Fruit fly (Drosophila melanogaster) whole organism, wandering third instar larva: Measurements from ENCODE around the gene CCAP-R.

ENCODE experiments used
- Abd-B ChIP-seq: fragments of >200 bp; optimal IDR thresholded peaks from 2 replicates; lab custom pipeline; 2017; ENCODE audit warnings: missing biosample characterization, missing genetic modification characterization
- CG32264 ChIP-seq: fragments of 200-800 bp; sonication (Bioruptor generic); optimal IDR thresholded peaks from 2 replicates; lab custom pipeline; 2016; ENCODE audit warnings: missing biosample characterization, missing genetic modification characterization
- CG9705 ChIP-seq: fragments of 200-800 bp; sonication (Bioruptor generic); optimal IDR thresholded peaks from 2 replicates; lab custom pipeline; 2018; ENCODE audit warnings: missing biosample characterization, mild to moderate bottlenecking, missing genetic modification characterization
- CrebA ChIP-seq: fragments of 200-800 bp; sonication (Bioruptor generic); optimal IDR thresholded peaks from 2 replicates; lab custom pipeline; 2016; ENCODE audit warnings: missing biosample characterization, mild to moderate bottlenecking, missing genetic modification characterization, borderline replicate concordance
- Dfd ChIP-seq: fragments of >200 bp; optimal IDR thresholded peaks from 2 replicates; lab custom pipeline; 2017; ENCODE audit warnings: missing biosample characterization, missing genetic modification characterization
- Dif ChIP-seq: fragments of 200-275, 200-300 bp; sonication (Bioruptor generic); optimal IDR thresholded peaks from 2 replicates; lab custom pipeline; 2018; ENCODE audit warnings: missing biosample characterization, missing genetic modification characterization; ENCODE audit not compliant: partially characterized antibody
- GATAd ChIP-seq: sonication (Bioruptor generic); optimal IDR thresholded peaks from 2 replicates; lab custom pipeline; 2016; ENCODE audit warnings: missing biosample characterization, missing genetic modification characterization
- HLH106 ChIP-seq: fragments of 200-800 bp; optimal IDR thresholded peaks from 3 replicates; lab custom pipeline; 2019; ENCODE audit warnings: missing biosample characterization, mild to moderate bottlenecking, missing genetic modification characterization, moderate library complexity
- Hnf4 ChIP-seq: fragments of 200-800 bp; sonication (Bioruptor generic); optimal IDR thresholded peaks from 2 replicates; lab custom pipeline; 2016; ENCODE audit warnings: missing biosample characterization, mild to moderate bottlenecking, missing genetic modification characterization
- Hr78 ChIP-seq: fragments of >200 bp; optimal IDR thresholded peaks from 2 replicates; lab custom pipeline; 2017; ENCODE audit warnings: missing biosample characterization, missing genetic modification characterization
- Hr83 ChIP-seq: fragments of 200-300 bp; sonication (Bioruptor generic); optimal IDR thresholded peaks from 2 replicates; lab custom pipeline; 2016; ENCODE audit warnings: missing biosample characterization, mild to moderate bottlenecking, missing genetic modification characterization, moderate library complexity; ENCODE audit not compliant: poor library complexity, severe bottlenecking
- Jra ChIP-seq: sonication (Bioruptor generic); optimal IDR thresholded peaks from 2 replicates; lab custom pipeline; 2016; ENCODE audit warnings: missing biosample characterization, missing genetic modification characterization
- Mio ChIP-seq: sonication (Bioruptor generic); optimal IDR thresholded peaks from 2 replicates; lab custom pipeline; 2016; ENCODE audit warnings: missing biosample characterization, missing genetic modification characterization
- Myc ChIP-seq: fragments of >200 bp; optimal IDR thresholded peaks from 2 replicates; lab custom pipeline; 2017
- N ChIP-seq: fragments of >200 bp; optimal IDR thresholded peaks from 2 replicates; lab custom pipeline; 2018; ENCODE audit warnings: missing biosample characterization, missing external identifiers, missing genetic modification characterization
- OdsH ChIP-seq: fragments of 200-800 bp; sonication (Bioruptor generic); optimal IDR thresholded peaks from 2 replicates; lab custom pipeline; 2016; ENCODE audit warnings: missing biosample characterization, mild to moderate bottlenecking, missing genetic modification characterization
- Rel ChIP-seq, 2 experiments: fragments of 200-800 bp; sonication (Bioruptor generic) in 1 of 2; optimal IDR thresholded peaks; 2 replicates in 1 of 2; 3 replicates in 1 of 2; lab custom pipeline; 2016 to 2019; ENCODE audit warnings: mild to moderate bottlenecking in 2 of 2, missing biosample characterization in 2 of 2, missing genetic modification characterization in 2 of 2, moderate library complexity in 1 of 2
- Sp1 ChIP-seq: fragments of 200-800 bp; sonication (Bioruptor generic); optimal IDR thresholded peaks from 3 replicates; lab custom pipeline; 2019; ENCODE audit warnings: missing biosample characterization, mild to moderate bottlenecking, missing genetic modification characterization, moderate library complexity
- Vsx2 ChIP-seq: fragments of 200-300, 225-300 bp; sonication (Bioruptor generic); optimal IDR thresholded peaks from 2 replicates; lab custom pipeline; 2018; ENCODE audit warnings: missing biosample characterization, missing genetic modification characterization; ENCODE audit not compliant: partially characterized antibody
- br ChIP-seq: fragments of 200-800 bp; sonication (Bioruptor generic); optimal IDR thresholded peaks from 2 replicates; lab custom pipeline; 2016; ENCODE audit warnings: missing biosample characterization, missing genetic modification characterization
- brk ChIP-seq: fragments of 200-800 bp; sonication (Bioruptor generic); optimal IDR thresholded peaks from 2 replicates; lab custom pipeline; 2016; ENCODE audit warnings: missing biosample characterization, mild to moderate bottlenecking, missing genetic modification characterization
- dl ChIP-seq, 2 experiments: fragments of 175-275, 200-275 bp in 1 of 2; fragments of 200-275 bp in 1 of 2; sonication (Bioruptor generic); optimal IDR thresholded peaks; lab custom pipeline; 2018; ENCODE audit warnings: mild to moderate bottlenecking in 2 of 2, missing biosample characterization in 2 of 2, missing genetic modification characterization in 2 of 2, moderate library complexity in 2 of 2; ENCODE audit not compliant: partially characterized antibody in 2 of 2, insufficient read depth in 1 of 2
- dmrt93B ChIP-seq: fragments of 200-800 bp; sonication (Bioruptor generic); optimal IDR thresholded peaks from 2 replicates; lab custom pipeline; 2018; ENCODE audit warnings: missing biosample characterization, mild to moderate bottlenecking, missing genetic modification characterization
- dsf ChIP-seq: sonication (Bioruptor generic); optimal IDR thresholded peaks from 2 replicates; lab custom pipeline; 2016; ENCODE audit warnings: missing biosample characterization, missing genetic modification characterization, borderline replicate concordance
- ey ChIP-seq: fragments of 200-800 bp; sonication (Bioruptor generic); optimal IDR thresholded peaks from 2 replicates; lab custom pipeline; 2016; ENCODE audit warnings: missing biosample characterization, missing genetic modification characterization
- foxo ChIP-seq, 2 experiments: fragments of 200-800 bp; sonication (Bioruptor generic); optimal IDR thresholded peaks; 2 replicates in 1 of 2; 3 replicates in 1 of 2; lab custom pipeline; 2016 to 2017; ENCODE audit warnings: missing biosample characterization in 2 of 2, missing genetic modification characterization in 2 of 2
- fru ChIP-seq: fragments of 200-800 bp; sonication (Bioruptor generic); optimal IDR thresholded peaks from 3 replicates; lab custom pipeline; 2016; ENCODE audit warnings: missing biosample characterization, mild to moderate bottlenecking, missing genetic modification characterization
- h ChIP-seq: fragments of 200-800 bp; sonication (Bioruptor generic); optimal IDR thresholded peaks from 3 replicates; lab custom pipeline; 2016; ENCODE audit warnings: missing biosample characterization, mild to moderate bottlenecking, missing genetic modification characterization
- jim ChIP-seq: fragments of 175-275, 200-325 bp; sonication (Bioruptor generic); optimal IDR thresholded peaks from 2 replicates; lab custom pipeline; 2016; ENCODE audit warnings: missing biosample characterization, mild to moderate bottlenecking, missing genetic modification characterization
- lola ChIP-seq: fragments of >200 bp; optimal IDR thresholded peaks from 2 replicates; lab custom pipeline; 2017; ENCODE audit warnings: missing biosample characterization, missing genetic modification characterization
- pan ChIP-seq: fragments of >200 bp; optimal IDR thresholded peaks from 2 replicates; lab custom pipeline; 2017
- psq ChIP-seq: fragments of 200-800 bp; sonication (Bioruptor generic); optimal IDR thresholded peaks from 3 replicates; lab custom pipeline; 2017; ENCODE audit warnings: missing biosample characterization, mild to moderate bottlenecking, missing genetic modification characterization, moderate library complexity
- rgr ChIP-seq: fragments of 200-800 bp; sonication (Bioruptor generic); optimal IDR thresholded peaks from 3 replicates; lab custom pipeline; 2016; ENCODE audit warnings: missing biosample characterization, mild to moderate bottlenecking, missing genetic modification characterization
- sage ChIP-seq: fragments of 200-800 bp; sonication (Bioruptor generic); optimal IDR thresholded peaks from 2 replicates; lab custom pipeline; 2016; ENCODE audit warnings: missing biosample characterization, mild to moderate bottlenecking, missing genetic modification characterization
- sv ChIP-seq: fragments of 200-800 bp; sonication (Bioruptor generic); optimal IDR thresholded peaks from 3 replicates; lab custom pipeline; 2016; ENCODE audit warnings: missing biosample characterization, missing genetic modification characterization
- tai ChIP-seq: sonication (Bioruptor generic); optimal IDR thresholded peaks from 2 replicates; lab custom pipeline; 2016; ENCODE audit warnings: missing biosample characterization, missing genetic modification characterization
- usp ChIP-seq: fragments of >200 bp; optimal IDR thresholded peaks from 2 replicates; lab custom pipeline; 2017; ENCODE audit warnings: missing biosample characterization, missing genetic modification characterization
- woc ChIP-seq: sonication (Bioruptor generic); optimal IDR thresholded peaks from 2 replicates; lab custom pipeline; 2016; ENCODE audit warnings: missing biosample characterization, mild to moderate bottlenecking, missing genetic modification characterization

The CCAP-R gene

dm6 chr3R:25999611-26000010 lies 43.5 kb upstream of the CCAP-R start:
- TF ChIP-seq sage (GFP tag; lab: Kevin White, UChicago), result no peak
- TF ChIP-seq rgr (GFP tag; lab: Kevin White, UChicago), result no peak
- no peak for TF ChIP-seq jim
- no peak for TF ChIP-seq OdsH (GFP tag; lab: Kevin White, UChicago)

- TF ChIP-seq dl (GFP tag; optimal IDR thresholded peaks at IDR 0.05; lab: Kevin White, UChicago; ENCODE audit: insufficient read depth in 1 of 2, partially characterized antibody in 2 of 2) (no peak), tai (GFP tag; lab: Kevin White, UChicago) (no peak), fru (GFP tag; lab: Kevin White, UChicago) (no peak), Abd-B (GFP tag; lab: Kevin White, UChicago) (no peak)
Observed at dm6 chr3R:25999130-25999529, 43.1 kb upstream of the CCAP-R start.

- TF ChIP-seq sage (GFP tag; lab: Kevin White, UChicago) (peak; percentile 69), brk (peak; percentile 64), h (GFP tag; lab: Kevin White, UChicago) (peak; percentile 83), pan (lab: Kevin White, UChicago) (no peak), CG9705 (peak; percentile 72), CrebA (GFP tag; lab: Kevin White, UChicago) (no peak), fru (GFP tag; lab: Kevin White, UChicago) (peak; percentile 80), Hr83 (GFP tag; lab: Kevin White, UChicago) (no peak), Sp1 (peak; percentile 96), sv (no peak), Abd-B (GFP tag; lab: Kevin White, UChicago) (no peak), dsf (GFP tag; lab: Kevin White, UChicago) (no peak), woc (GFP tag; lab: Kevin White, UChicago) (peak; percentile 2), tai (GFP tag; lab: Kevin White, UChicago) (no peak), Dif (no peak), usp (no peak), ey (GFP tag; lab: Kevin White, UChicago) (peak; percentile 56), br (GFP tag; lab: Kevin White, UChicago) (peak; percentile 32), Jra (no peak), Hnf4 (GFP tag; lab: Kevin White, UChicago) (peak; percentile 60), CG32264 (no peak), Mio (no peak), Myc (lab: Kevin White, UChicago) (no peak), jim (no peak), N (GFP tag; lab: Kevin White, UChicago) (no peak), foxo (GFP tag; optimal IDR thresholded peaks at IDR 0.05; lab: Kevin White, UChicago) (peak in 1 of 2 experiments; percentile 87), psq (GFP tag; lab: Kevin White, UChicago) (peak; percentile 85), dl (GFP tag; optimal IDR thresholded peaks at IDR 0.05; lab: Kevin White, UChicago; ENCODE audit: insufficient read depth in 1 of 2, partially characterized antibody in 2 of 2) (no peak), GATAd (GFP tag; lab: Kevin White, UChicago) (no peak), Rel (GFP tag; optimal IDR thresholded peaks at IDR 0.05; lab: Kevin White, UChicago) (peak; percentile 52), Rel (tag; optimal IDR thresholded peaks at IDR 0.05; lab: Kevin White, UChicago) (peak; percentile 51), rgr (GFP tag; lab: Kevin White, UChicago) (peak; percentile 86), OdsH (GFP tag; lab: Kevin White, UChicago) (peak; percentile 89), Hr78 (GFP tag; lab: Kevin White, UChicago) (no peak), Dfd (GFP tag; lab: Kevin White, UChicago) (no peak), dmrt93B (GFP tag; lab: Kevin White, UChicago) (peak; percentile 86), HLH106 (tag; lab: Kevin White, UChicago) (peak; percentile 93), Vsx2 (GFP tag; lab: Kevin White, UChicago) (no peak), lola (GFP tag; lab: Kevin White, UChicago) (no peak)
Observed at dm6 chr3R:25997068-25997714, 41.1 kb upstream of the CCAP-R start.
